Worm (Caenorhabditis elegans) whole organism, young adult: Measurements from ENCODE around the gene W09C2.10.

ENCODE experiments used
- B0019.2 ChIP-seq: fragments of 200-800 bp; sonication (Bioruptor generic); conservative IDR thresholded peaks from 2 replicates; pipeline ENCODE4 v1.3.6; 2022; ENCODE audit warnings: missing genetic modification reagents, missing genetic modification characterization, missing compliant biosample characterization
- B0336.3 ChIP-seq: fragments of 200-800 bp; sonication (Bioruptor generic); IDR thresholded peaks from 2 replicates; pipeline ENCODE4 v1.3.6; 2022; ENCODE audit warnings: missing genetic modification characterization, missing compliant biosample characterization
- F23B12.7 ChIP-seq: sonication (generic microtip); optimal IDR thresholded peaks from 2 replicates; lab custom pipeline; 2017; ENCODE audit warnings: missing genetic modification characterization, mild to moderate bottlenecking, missing compliant biosample characterization, antibody characterized with exemption, moderate library complexity; ENCODE audit not compliant: insufficient read depth
- F52B5.7 ChIP-seq: sonication (generic microtip); optimal IDR thresholded peaks from 2 replicates; lab custom pipeline; 2016; ENCODE audit warnings: mild to moderate bottlenecking, missing genetic modification characterization, missing compliant biosample characterization
- F57A8.1 ChIP-seq: fragments of 200-800 bp; sonication (Bioruptor generic); optimal IDR thresholded peaks from 2 replicates; lab custom pipeline; 2018; ENCODE audit warnings: mild to moderate bottlenecking, missing genetic modification characterization, moderate library complexity, missing compliant biosample characterization
- F57C9.4 ChIP-seq: sonication (generic microtip); optimal IDR thresholded peaks from 2 replicates; lab custom pipeline; 2017; ENCODE audit warnings: mild to moderate bottlenecking, missing genetic modification characterization, missing compliant biosample characterization
- K11D2.4 ChIP-seq: fragments of 200-800 bp; sonication (Bioruptor generic); IDR thresholded peaks from 2 replicates; pipeline ENCODE4 v1.3.6; 2022; ENCODE audit warnings: missing genetic modification reagents, missing genetic modification characterization, missing compliant biosample characterization
- ZK185.1 ChIP-seq: sonication (generic microtip); optimal IDR thresholded peaks from 2 replicates; lab custom pipeline; 2016; ENCODE audit warnings: mild to moderate bottlenecking, missing genetic modification characterization, missing compliant biosample characterization; ENCODE audit not compliant: poor library complexity, severe bottlenecking
- aptf-3 ChIP-seq: fragments of 200-800 bp; sonication (Bioruptor generic); IDR thresholded peaks from 2 replicates; pipeline ENCODE4 v1.3.6; 2022; ENCODE audit warnings: missing genetic modification characterization, missing compliant biosample characterization
- attf-3 ChIP-seq: fragments of 200-800 bp; sonication (Bioruptor generic); conservative IDR thresholded peaks from 2 replicates; pipeline ENCODE4 v1.3.6; 2022; ENCODE audit warnings: missing genetic modification reagents, missing genetic modification characterization, missing compliant biosample characterization
- bed-1 ChIP-seq: fragments of 200-800 bp; sonication (Bioruptor generic); IDR thresholded peaks from 2 replicates; pipeline ENCODE4 v1.3.6; 2022; ENCODE audit warnings: missing genetic modification reagents, missing genetic modification characterization, missing compliant biosample characterization
- chd-7 ChIP-seq: sonication (generic microtip); optimal IDR thresholded peaks from 2 replicates; lab custom pipeline; 2016; ENCODE audit warnings: mild to moderate bottlenecking, missing genetic modification characterization, moderate library complexity, missing compliant biosample characterization
- die-1 ChIP-seq: sonication (generic microtip); optimal IDR thresholded peaks from 2 replicates; lab custom pipeline; 2016; ENCODE audit warnings: missing genotype, mild to moderate bottlenecking, missing genetic modification characterization, missing compliant biosample characterization
- efl-1 ChIP-seq: fragments of 150-350 bp; optimal IDR thresholded peaks from 2 replicates; lab custom pipeline; 2014; ENCODE audit warnings: missing biosample characterization, missing genetic modification reagents, missing genetic modification characterization
- ekl-4 ChIP-seq: fragments of 200-800 bp; sonication (Bioruptor generic); IDR thresholded peaks from 2 replicates; pipeline ENCODE4 v1.3.6; 2022; ENCODE audit warnings: missing genetic modification reagents, missing genetic modification characterization, missing compliant biosample characterization
- fkh-3 ChIP-seq: sonication (generic microtip); optimal IDR thresholded peaks from 2 replicates; lab custom pipeline; 2016; ENCODE audit warnings: mild to moderate bottlenecking, missing genetic modification characterization, missing compliant biosample characterization
- hmg-1.2 ChIP-seq: fragments of 200-800 bp; sonication (Bioruptor generic); IDR thresholded peaks from 2 replicates; pipeline ENCODE4 v1.3.6; 2022; ENCODE audit warnings: missing genetic modification reagents, missing genetic modification characterization, missing compliant biosample characterization
- hsf-1 ChIP-seq: fragments of 200-800 bp; sonication (Bioruptor generic); IDR thresholded peaks from 2 replicates; pipeline ENCODE4 v1.3.6; 2022; ENCODE audit warnings: missing genetic modification reagents, missing genetic modification characterization, missing compliant biosample characterization
- let-607 ChIP-seq, 2 experiments: fragments of 200-800 bp in 1 of 2; sonication (Bioruptor generic) in 1 of 2; sonication (generic microtip) in 1 of 2; optimal IDR thresholded peaks; 2 replicates each; lab custom pipeline; 2016 to 2018; ENCODE audit warnings: mild to moderate bottlenecking in 2 of 2, missing compliant biosample characterization in 2 of 2, missing genetic modification characterization in 2 of 2, moderate library complexity in 2 of 2, missing genotype in 1 of 2
- lir-1 ChIP-seq: fragments of 200-800 bp; sonication (Bioruptor generic); conservative IDR thresholded peaks from 2 replicates; pipeline ENCODE4 v1.3.6; 2022; ENCODE audit warnings: missing genetic modification reagents, missing genetic modification characterization, missing compliant biosample characterization
- mcd-1 ChIP-seq: fragments of 200-800 bp; sonication (Bioruptor generic); IDR thresholded peaks from 2 replicates; pipeline ENCODE4 v1.3.6; 2022; ENCODE audit warnings: missing genetic modification reagents, missing genetic modification characterization, missing compliant biosample characterization
- mel-28 ChIP-seq: sonication (generic microtip); optimal IDR thresholded peaks from 2 replicates; lab custom pipeline; 2016; ENCODE audit warnings: borderline replicate concordance, mild to moderate bottlenecking, missing genetic modification characterization, missing compliant biosample characterization
- nhr-80 ChIP-seq: sonication (generic microtip); optimal IDR thresholded peaks from 2 replicates; lab custom pipeline; 2016; ENCODE audit warnings: missing genetic modification characterization, missing compliant biosample characterization
- sea-2 ChIP-seq: fragments of 200-800 bp; sonication (Bioruptor generic); IDR thresholded peaks from 2 replicates; pipeline ENCODE4 v1.3.6; 2022; ENCODE audit warnings: missing genetic modification characterization, missing compliant biosample characterization
- snpc-4 ChIP-seq, 5 experiments: fragments of 150-350 bp in 1 of 5; sonication (generic microtip) in 4 of 5; optimal IDR thresholded peaks; 2 replicates each; lab custom pipeline; 2014 to 2018; ENCODE audit warnings: missing genetic modification characterization in 5 of 5, missing biosample characterization in 3 of 5, antibody characterized with exemption in 2 of 5, mild to moderate bottlenecking in 2 of 5, missing compliant biosample characterization in 2 of 5, missing genotype in 2 of 5, moderate library complexity in 2 of 5, missing genetic modification reagents in 1 of 5
- sptf-2 ChIP-seq: fragments of 200-800 bp; sonication (Bioruptor generic); optimal IDR thresholded peaks from 2 replicates; lab custom pipeline; 2018; ENCODE audit warnings: mild to moderate bottlenecking, missing genetic modification characterization, missing compliant biosample characterization
- tbx-9 ChIP-seq: sonication (generic microtip); optimal IDR thresholded peaks from 2 replicates; lab custom pipeline; 2016; ENCODE audit warnings: borderline replicate concordance, missing genetic modification characterization, inconsistent platforms, missing compliant biosample characterization
- unc-130 ChIP-seq: sonication (generic microtip); optimal IDR thresholded peaks from 2 replicates; lab custom pipeline; 2016; ENCODE audit warnings: missing genetic modification reagents, missing genetic modification characterization, missing compliant biosample characterization
- unc-62 ChIP-seq: fragments of 150-350 bp; optimal IDR thresholded peaks from 2 replicates; lab custom pipeline; 2014; ENCODE audit warnings: missing biosample characterization, missing genetic modification reagents, missing genetic modification characterization
- ztf-18 ChIP-seq: sonication (generic microtip); optimal IDR thresholded peaks from 2 replicates; lab custom pipeline; 2016; ENCODE audit warnings: missing genotype, mild to moderate bottlenecking, missing genetic modification characterization, missing compliant biosample characterization

The W09C2.10 gene

ce11 chrIV:9657753-9658152, 32.9 kb upstream of the W09C2.10 start, which contains the start of gene acc-1 (continued):
- TF ChIP-seq ztf-18 (tag; lab: Kevin White, UChicago) (no peak), hsf-1 (GFP tag; lab: Robert Waterston, UW) (no peak), mel-28 (tag; lab: Kevin White, UChicago) (no peak), chd-7 (no peak), tbx-9 (no peak)

ce11 chrIV:9655556-9655955, 30.7 kb upstream of the W09C2.10 start:
- no peak for TF ChIP-seq sptf-2 (GFP tag; lab: Kevin White, UChicago)
- TF ChIP-seq ZK185.1, result no peak
- no peak for TF ChIP-seq hmg-1.2 (GFP tag; lab: Robert Waterston, UW)
- TF ChIP-seq sea-2 (GFP tag; lab: Robert Waterston, UW), result no peak
- TF ChIP-seq attf-3 (GFP tag; lab: Robert Waterston, UW), result no peak
- no peak for TF ChIP-seq fkh-3 (tag; lab: Kevin White, UChicago)
- TF ChIP-seq B0336.3 (GFP tag; lab: Robert Waterston, UW), result no peak
- no peak for TF ChIP-seq mel-28 (tag; lab: Kevin White, UChicago)
- TF ChIP-seq F57A8.1 (GFP tag; lab: Kevin White, UChicago), result no peak

ce11 chrIV:9654017-9654416, 29.1 kb upstream of the W09C2.10 start, which contains the start of gene F58G6.7:
TSS of gene F58G6.7 (plus strand) at chrIV:9654317.
- TF ChIP-seq snpc-4 (GFP tag; optimal IDR thresholded peaks at IDR 0.05; lab: Kevin White, UChicago), result no peak
- no peak for TF ChIP-seq snpc-4 (tag; optimal IDR thresholded peaks at IDR 0.05; lab: Kevin White, UChicago)
- TF ChIP-seq, all 124 proteins: peak for 0

ce11 chrIV:9653184-9653583, 28.3 kb upstream of the W09C2.10 start, which contains the start of gene F58G6.3:
TSS of gene F58G6.3 (plus strand) at chrIV:9653535.
- peak; percentile 1 for TF ChIP-seq nhr-80 (tag; lab: Kevin White, UChicago)
- no peak for TF ChIP-seq efl-1 (GFP tag; lab: Kevin White, UChicago)
- TF ChIP-seq B0019.2, result no peak
- TF ChIP-seq ekl-4 (GFP tag; lab: Robert Waterston, UW), result no peak

- TF ChIP-seq nhr-80 (tag; lab: Kevin White, UChicago) (peak; percentile 93), let-607 (tag; optimal IDR thresholded peaks at IDR 0.05; lab: Kevin White, UChicago) (peak in 1 of 2 experiments; percentile 55), F52B5.7 (tag; lab: Kevin White, UChicago) (no peak)
- TF ChIP-seq, all 124 proteins: peak for 2
These were observed 26.4 kb upstream of the W09C2.10 start, which contains the start of gene chca-1 for ce11 chrIV:9651234-9651633. TSS of gene chca-1 (plus strand) at chrIV:9651394.

DNA sequence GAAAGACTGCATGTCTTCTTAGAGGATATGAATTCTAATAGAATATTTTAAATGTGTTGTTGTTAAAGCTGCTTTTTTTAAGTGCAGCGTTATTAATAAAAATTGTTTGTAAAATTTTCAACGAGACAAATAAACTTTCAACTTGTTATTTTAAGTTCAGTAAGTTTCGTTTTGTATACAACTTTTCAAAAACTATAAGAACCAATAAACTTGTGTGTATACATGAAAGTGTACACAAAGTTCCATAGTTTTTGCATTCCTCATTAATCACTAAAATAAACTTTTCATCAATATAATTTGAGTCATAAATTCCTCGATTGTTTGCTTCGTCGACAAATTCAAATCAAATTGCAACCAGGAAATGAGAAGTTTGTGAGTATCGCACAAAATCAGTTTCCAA, 23.8 kb upstream of the W09C2.10 start, which contains the start of gene srm-3:
TSS of gene srm-3 (plus strand) at position 301 of the 400 bp plus-strand sequence.
- no peak for TF ChIP-seq unc-130 (GFP tag; lab: Kevin White, UChicago)
- no peak for TF ChIP-seq F57A8.1 (GFP tag; lab: Kevin White, UChicago)
- TF ChIP-seq F23B12.7 (tag; lab: Kevin White, UChicago), result no peak
- TF ChIP-seq die-1 (tag; lab: Kevin White, UChicago), result no peak
- TF ChIP-seq unc-62 (GFP tag; lab: Kevin White, UChicago), result no peak
- no peak for TF ChIP-seq F57C9.4 (tag; lab: Kevin White, UChicago)
- no peak for TF ChIP-seq lir-1 (GFP tag; lab: Robert Waterston, UW)
- TF ChIP-seq bed-1 (GFP tag; lab: Robert Waterston, UW), result no peak
- no peak for TF ChIP-seq mcd-1 (GFP tag; lab: Robert Waterston, UW)
- TF ChIP-seq K11D2.4 (GFP tag; lab: Robert Waterston, UW), result no peak
- TF ChIP-seq hsf-1 (GFP tag; lab: Robert Waterston, UW), result no peak
- TF ChIP-seq aptf-3 (GFP tag; lab: Robert Waterston, UW), result no peak
